Worm (Caenorhabditis elegans): ENCODE measurements around the gene ZC449.4.
A peak's percentile ranks its signal among the peaks of the same experiment; 100 is the strongest.

ZC449.4 gene

DNA sequence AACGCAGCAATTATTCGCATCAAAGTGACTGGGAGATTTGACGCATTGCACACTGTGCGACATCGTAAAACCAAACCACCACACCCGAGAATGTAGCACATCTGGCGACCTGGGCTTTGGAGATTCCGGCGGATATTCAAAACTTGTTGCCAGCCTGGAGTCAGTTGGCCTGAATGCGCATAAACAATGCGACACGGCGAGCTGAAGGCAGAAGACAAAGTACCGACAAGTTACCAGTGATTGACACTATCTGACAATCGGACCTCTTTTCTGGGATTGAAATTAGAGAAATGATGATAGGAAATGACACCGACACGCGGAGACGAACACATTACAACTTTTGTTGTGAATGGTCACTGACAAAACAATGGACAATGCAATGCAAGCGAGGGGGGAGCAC lies 5.0 kb upstream of the ZC449.4 start:
- TF ChIP-seq mdl-1 (tag; optimal IDR thresholded peaks at IDR 0.05) (no peak), nhr-77 (tag; optimal IDR thresholded peaks at IDR 0.05) (no peak), C34F6.9 (tag; optimal IDR thresholded peaks at IDR 0.05) (no peak), nhr-10 (tag; optimal IDR thresholded peaks at IDR 0.05) (no peak), unc-55 (GFP tag; optimal IDR thresholded peaks at IDR 0.05) (no peak), nhr-21 (tag; optimal IDR thresholded peaks at IDR 0.05) (no peak), nhr-23 (tag; optimal IDR thresholded peaks at IDR 0.05) (no peak), unc-62 (GFP tag; optimal IDR thresholded peaks at IDR 0.05) (no peak), Y55F3AM.14 (GFP tag; optimal IDR thresholded peaks at IDR 0.05) (no peak), elt-3 (tag; optimal IDR thresholded peaks at IDR 0.05) (no peak), lin-39 (tag; optimal IDR thresholded peaks at IDR 0.05) (no peak), nhr-12 (tag; optimal IDR thresholded peaks at IDR 0.05) (no peak), sma-9 (GFP tag; optimal IDR thresholded peaks at IDR 0.05) (no peak), sma-9 (tag; optimal IDR thresholded peaks at IDR 0.05) (no peak), blmp-1 (tag; optimal IDR thresholded peaks at IDR 0.05; ENCODE audit: insufficient read depth) (no peak), sma-3 (GFP tag; optimal IDR thresholded peaks at IDR 0.05) (no peak), sem-4 (tag; optimal IDR thresholded peaks at IDR 0.05) (no peak)

DNA sequence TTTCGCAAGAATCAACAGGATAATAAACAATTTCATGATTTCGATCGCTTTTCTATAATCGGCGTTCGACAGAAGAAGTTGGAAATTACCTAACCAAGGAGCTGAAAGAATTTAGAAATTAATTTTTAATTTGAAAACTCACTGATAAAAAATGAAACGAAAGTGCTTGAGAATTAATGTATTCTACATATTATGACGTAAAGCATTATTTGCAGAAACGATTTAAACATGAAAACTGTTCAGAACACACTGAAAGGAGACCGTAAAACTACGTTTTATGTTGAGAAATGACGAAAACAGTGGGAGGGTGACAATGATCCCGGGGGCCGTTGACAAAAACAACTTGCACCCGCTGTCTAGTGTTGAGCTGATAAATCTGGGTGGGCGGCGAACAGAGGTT lies 3.9 kb upstream of the ZC449.4 start, which contains the start of gene ZC449.5:
ZC449.5 (minus strand) TSS at position 101 of the 400 bp plus-strand sequence.
- TF ChIP-seq mdl-1 (tag; optimal IDR thresholded peaks at IDR 0.05) (no peak), lin-13 (GFP tag; optimal IDR thresholded peaks at IDR 0.05) (no peak), lsy-2 (tag; optimal IDR thresholded peaks at IDR 0.05) (no peak), peb-1 (tag; optimal IDR thresholded peaks at IDR 0.05) (no peak), elt-3 (tag; optimal IDR thresholded peaks at IDR 0.05) (no peak), C34F6.9 (tag; optimal IDR thresholded peaks at IDR 0.05) (no peak), nhr-25 (tag; optimal IDR thresholded peaks at IDR 0.05) (no peak), nhr-129 (tag; optimal IDR thresholded peaks at IDR 0.05) (no peak), mab-5 (tag; optimal IDR thresholded peaks at IDR 0.05) (no peak), fos-1 (tag; optimal IDR thresholded peaks at IDR 0.05) (no peak), ZK546.5 (tag; optimal IDR thresholded peaks at IDR 0.05) (no peak), lin-39 (tag; optimal IDR thresholded peaks at IDR 0.05) (no peak), F13H6.1 (tag; optimal IDR thresholded peaks at IDR 0.05) (no peak), ceh-82 (tag; optimal IDR thresholded peaks at IDR 0.05) (no peak), nhr-10 (tag; optimal IDR thresholded peaks at IDR 0.05) (no peak), sma-3 (GFP tag; optimal IDR thresholded peaks at IDR 0.05) (no peak), nhr-237 (tag; optimal IDR thresholded peaks at IDR 0.05) (no peak), unc-62 (GFP tag; optimal IDR thresholded peaks at IDR 0.05) (no peak)

DNA sequence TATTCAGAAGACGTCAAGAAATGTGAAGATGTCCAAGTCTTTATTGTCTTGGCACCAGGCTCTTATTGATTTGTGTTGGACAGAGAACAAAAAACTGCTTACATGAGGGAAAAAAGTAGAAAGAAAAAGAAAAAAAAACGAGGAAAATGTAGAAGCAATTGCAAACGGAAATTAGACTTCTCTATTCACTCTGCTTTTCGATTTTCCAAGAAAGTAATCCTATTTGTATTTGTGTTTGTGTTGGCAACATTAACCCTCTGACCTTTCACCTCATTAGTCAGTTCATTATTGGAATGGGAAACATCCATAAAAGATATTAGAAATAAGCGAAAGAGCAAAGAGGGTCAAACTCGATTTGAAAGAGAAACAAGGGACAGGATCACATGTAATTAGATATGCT lies 2.0 kb downstream of the ZC449.4 start:
- TF ChIP-seq snpc-4 (tag; optimal IDR thresholded peaks at IDR 0.05) (no peak), dmd-4 (tag; optimal IDR thresholded peaks at IDR 0.05) (no peak), crh-2 (tag; optimal IDR thresholded peaks at IDR 0.05) (peak; percentile 50), mdl-1 (tag; optimal IDR thresholded peaks at IDR 0.05) (no peak), C34F6.9 (tag; optimal IDR thresholded peaks at IDR 0.05) (peak; percentile 26), lsy-2 (tag; optimal IDR thresholded peaks at IDR 0.05) (peak in 1 of 2 experiments; percentile 44), zag-1 (tag; optimal IDR thresholded peaks at IDR 0.05) (peak; percentile 73), unc-55 (GFP tag; optimal IDR thresholded peaks at IDR 0.05) (peak; percentile 73), sem-4 (tag; optimal IDR thresholded peaks at IDR 0.05) (peak; percentile 54)

DNA sequence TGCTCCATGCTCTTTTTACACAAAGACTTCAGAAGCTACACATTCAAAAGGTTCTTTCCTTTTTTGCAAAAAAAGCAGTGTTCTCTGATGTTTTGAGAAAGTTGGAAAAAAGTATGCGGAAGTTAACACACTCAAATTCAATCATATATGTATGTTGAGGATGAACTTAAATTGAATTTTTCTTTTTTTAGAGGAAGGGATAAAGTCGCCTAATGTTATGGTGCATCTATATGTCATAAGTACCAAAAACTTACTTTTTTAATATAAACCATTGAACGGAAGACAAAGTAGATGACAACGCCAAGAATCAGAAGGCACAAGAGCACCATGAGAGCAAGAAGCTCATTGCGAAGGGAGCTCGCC lies 5.2 kb downstream of the ZC449.4 start:
- TF ChIP-seq F13H6.1 (tag; optimal IDR thresholded peaks at IDR 0.05) = no peak
- TF ChIP-seq nhr-237 (tag; optimal IDR thresholded peaks at IDR 0.05) = no peak

DNA sequence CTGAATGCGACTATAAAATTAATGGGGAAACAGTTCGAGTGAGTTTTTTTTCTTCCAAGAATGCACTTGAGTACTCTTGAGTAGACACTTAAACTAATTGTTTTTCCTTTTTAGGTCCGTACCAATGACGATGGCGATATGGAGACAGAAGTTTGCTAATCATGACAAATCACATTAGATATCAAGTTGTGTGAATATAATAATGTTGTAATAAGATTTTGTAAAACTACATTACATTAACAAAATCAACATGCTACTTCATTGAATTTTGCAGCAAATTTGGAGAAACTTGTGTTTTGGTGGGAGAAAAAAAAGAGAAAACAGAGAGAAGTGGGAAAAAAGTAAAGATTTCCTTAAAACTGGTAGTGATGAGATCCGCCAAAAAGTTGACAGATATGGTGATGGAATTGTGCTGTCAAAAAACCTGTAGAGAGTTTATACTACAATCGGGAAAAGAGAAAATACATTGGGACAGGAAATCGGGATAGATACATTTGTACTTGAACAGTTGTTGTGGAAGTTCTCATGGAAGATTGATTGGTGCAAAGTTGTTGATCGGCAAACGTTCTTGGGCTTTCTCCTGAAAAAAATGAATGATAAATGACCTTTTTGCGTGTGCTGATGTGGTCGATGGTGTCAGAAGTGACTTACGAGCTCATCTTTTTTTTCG lies 5.7 kb downstream of the ZC449.4 start:
- TF ChIP-seq nhr-23 (tag; optimal IDR thresholded peaks at IDR 0.05) (no peak), C34F6.9 (tag; optimal IDR thresholded peaks at IDR 0.05) (no peak), aly-2 (tag; optimal IDR thresholded peaks at IDR 0.05) (no peak), nhr-25 (tag; optimal IDR thresholded peaks at IDR 0.05) (no peak), sma-9 (GFP tag; optimal IDR thresholded peaks at IDR 0.05) (peak; percentile 50), sma-9 (tag; optimal IDR thresholded peaks at IDR 0.05) (no peak), unc-39 (tag; optimal IDR thresholded peaks at IDR 0.05) (no peak), elt-1 (tag; optimal IDR thresholded peaks at IDR 0.05) (no peak), zag-1 (tag; optimal IDR thresholded peaks at IDR 0.05) (no peak), lsy-2 (tag; optimal IDR thresholded peaks at IDR 0.05) (peak in 1 of 2 experiments; percentile 19), nhr-6 (tag; optimal IDR thresholded peaks at IDR 0.05) (no peak)
